Worm (Caenorhabditis elegans) whole organism, mixed stage, embryonic: ENCODE data around the gene ubh-2.

Experiments
- M03D4.4 ChIP-seq: sonication (generic microtip); optimal IDR thresholded peaks from 2 replicates; lab custom pipeline; 2017; ENCODE audit warnings: mild to moderate bottlenecking, missing genetic modification characterization, missing compliant biosample characterization
- bed-3 ChIP-seq: fragments of 200-800 bp; sonication (Bioruptor generic); optimal IDR thresholded peaks from 3 replicates; lab custom pipeline; 2018; ENCODE audit warnings: mild to moderate bottlenecking, missing genetic modification characterization, moderate library complexity, missing compliant biosample characterization
- ceh-43 ChIP-seq: fragments of 200-800 bp; sonication (Bioruptor generic); optimal IDR thresholded peaks from 2 replicates; lab custom pipeline; 2018; ENCODE audit warnings: mild to moderate bottlenecking, missing genetic modification characterization, moderate library complexity, missing compliant biosample characterization
- ceh-83 ChIP-seq: fragments of 200-800 bp; sonication (Bioruptor generic); optimal IDR thresholded peaks from 2 replicates; lab custom pipeline; 2018; ENCODE audit warnings: mild to moderate bottlenecking, missing genetic modification characterization, missing compliant biosample characterization
- ces-1 ChIP-seq: fragments of 150-350 bp; optimal IDR thresholded peaks from 2 replicates; lab custom pipeline; 2014; ENCODE audit warnings: missing biosample characterization, missing genetic modification reagents, missing genetic modification characterization
- drap-1 ChIP-seq: fragments of 200-800 bp; sonication (Bioruptor generic); optimal IDR thresholded peaks from 3 replicates; lab custom pipeline; 2018; ENCODE audit warnings: mild to moderate bottlenecking, missing genetic modification characterization, missing compliant biosample characterization
- elt-1 ChIP-seq: sonication (generic microtip); optimal IDR thresholded peaks from 2 replicates; lab custom pipeline; 2017; ENCODE audit warnings: missing genetic modification characterization, mild to moderate bottlenecking, missing compliant biosample characterization, antibody characterized with exemption, moderate library complexity, borderline replicate concordance; ENCODE audit not compliant: insufficient read depth
- elt-3 ChIP-seq: fragments of 150-350 bp; optimal IDR thresholded peaks from 2 replicates; lab custom pipeline; 2014; ENCODE audit warnings: missing biosample characterization, missing genetic modification characterization
- flh-1 ChIP-seq: fragments of 200-800 bp; sonication (Bioruptor generic); optimal IDR thresholded peaks from 2 replicates; lab custom pipeline; 2018; ENCODE audit warnings: mild to moderate bottlenecking, missing genetic modification characterization, moderate library complexity, missing compliant biosample characterization
- ham-2 ChIP-seq: fragments of 200-800 bp; sonication (Bioruptor generic); optimal IDR thresholded peaks from 2 replicates; lab custom pipeline; 2018; ENCODE audit warnings: mild to moderate bottlenecking, missing genetic modification characterization, missing compliant biosample characterization
- lin-32 ChIP-seq: fragments of 200-800 bp; sonication (Bioruptor generic); optimal IDR thresholded peaks from 2 replicates; lab custom pipeline; 2018; ENCODE audit warnings: mild to moderate bottlenecking, missing genetic modification characterization, missing compliant biosample characterization
- lsy-2 ChIP-seq: fragments of 150-350 bp; optimal IDR thresholded peaks from 2 replicates; lab custom pipeline; 2014; ENCODE audit warnings: missing biosample characterization, missing genetic modification characterization
- mep-1 ChIP-seq: fragments of 150-350 bp; optimal IDR thresholded peaks from 2 replicates; lab custom pipeline; 2017; ENCODE audit warnings: missing biosample characterization, missing genetic modification reagents, missing genetic modification characterization, inconsistent platforms
- mls-2 ChIP-seq: sonication (generic microtip); optimal IDR thresholded peaks from 2 replicates; lab custom pipeline; 2016; ENCODE audit warnings: mild to moderate bottlenecking, missing genetic modification characterization, moderate library complexity, missing compliant biosample characterization
- nhr-12 ChIP-seq: fragments of 150-350 bp; optimal IDR thresholded peaks from 2 replicates; lab custom pipeline; 2014; ENCODE audit warnings: missing biosample characterization, missing genetic modification characterization
- nhr-2 ChIP-seq: fragments of 150-350 bp; optimal IDR thresholded peaks from 2 replicates; lab custom pipeline; 2014; ENCODE audit warnings: missing biosample characterization, missing genetic modification characterization
- nhr-28 ChIP-seq: fragments of 150-350 bp; optimal IDR thresholded peaks from 2 replicates; lab custom pipeline; 2014; ENCODE audit warnings: missing biosample characterization, missing genetic modification characterization
- nhr-76 ChIP-seq: sonication (generic microtip); optimal IDR thresholded peaks from 2 replicates; lab custom pipeline; 2017; ENCODE audit warnings: missing biosample characterization, missing genetic modification characterization
- pha-4 ChIP-seq: fragments of 150-350 bp; optimal IDR thresholded peaks from 2 replicates; lab custom pipeline; 2018; ENCODE audit warnings: missing biosample characterization, missing genetic modification reagents, missing genetic modification characterization
- sem-2 ChIP-seq: fragments of 200-800 bp; sonication (Bioruptor generic); optimal IDR thresholded peaks from 2 replicates; lab custom pipeline; 2018; ENCODE audit warnings: mild to moderate bottlenecking, missing genetic modification characterization, missing compliant biosample characterization
- snpc-4 ChIP-seq: fragments of 150-350 bp; optimal IDR thresholded peaks from 2 replicates; lab custom pipeline; 2014; ENCODE audit warnings: missing biosample characterization, missing genetic modification characterization
- sptf-1 ChIP-seq: sonication (generic microtip); optimal IDR thresholded peaks from 2 replicates; lab custom pipeline; 2017; ENCODE audit warnings: mild to moderate bottlenecking, missing genetic modification characterization, moderate library complexity, missing compliant biosample characterization
- tbx-8 ChIP-seq: fragments of 200-800 bp; sonication (Bioruptor generic); optimal IDR thresholded peaks from 2 replicates; lab custom pipeline; 2018; ENCODE audit warnings: mild to moderate bottlenecking, missing genetic modification characterization, moderate library complexity, missing compliant biosample characterization
- unc-39 ChIP-seq: fragments of 150-350 bp; optimal IDR thresholded peaks from 2 replicates; lab custom pipeline; 2014; ENCODE audit warnings: missing biosample characterization, missing genetic modification characterization
- unc-62 ChIP-seq: fragments of 150-350 bp; optimal IDR thresholded peaks from 2 replicates; lab custom pipeline; 2014; ENCODE audit warnings: missing biosample characterization, missing genetic modification reagents, missing genetic modification characterization
- zip-8 ChIP-seq: fragments of 150-350 bp; optimal IDR thresholded peaks from 2 replicates; lab custom pipeline; 2014; ENCODE audit warnings: missing biosample characterization, missing genetic modification characterization
- ztf-11 ChIP-seq: fragments of 150-350 bp; optimal IDR thresholded peaks from 2 replicates; lab custom pipeline; 2014; ENCODE audit warnings: missing biosample characterization, missing genetic modification characterization

ubh-2 gene

ce11 chrV:6495353-6495752 lies 14.3 kb downstream of the ubh-2 start:
- TF ChIP-seq ztf-11 (tag; lab: Kevin White, UChicago) (no peak), elt-1 (tag; lab: Kevin White, UChicago) (no peak), ham-2 (GFP tag; lab: Kevin White, UChicago) (no peak), pha-4 (tag; lab: Kevin White, UChicago) (no peak), lin-32 (no peak), sem-2 (GFP tag; lab: Kevin White, UChicago) (no peak), zip-8 (tag; lab: Kevin White, UChicago) (no peak), snpc-4 (tag; lab: Kevin White, UChicago) (no peak)

- TF ChIP-seq drap-1 (no peak), sptf-1 (no peak), lsy-2 (tag; lab: Kevin White, UChicago) (no peak), sem-2 (GFP tag; lab: Kevin White, UChicago) (no peak)
Observed at ce11 chrV:6493821-6494220, 15.8 kb downstream of the ubh-2 start, which contains the start of gene cpt-6. cpt-6 (minus strand) TSS chrV:6493921.

- no peak for TF ChIP-seq mep-1 (tag; lab: Kevin White, UChicago)
- TF ChIP-seq nhr-76 = no peak
- TF ChIP-seq pha-4 (tag; lab: Kevin White, UChicago) = no peak
- TF ChIP-seq elt-3 (tag; lab: Kevin White, UChicago) = no peak
- no peak for TF ChIP-seq nhr-28
Observed at ce11 chrV:6492497-6492896, 17.1 kb downstream of the ubh-2 start.

ce11 chrV:6488849-6489248 lies 20.8 kb downstream of the ubh-2 start, which contains the start of gene lec-10:
lec-10 (minus strand) TSS chrV:6489120.
- TF ChIP-seq ztf-11 (tag; lab: Kevin White, UChicago) = no peak
- no peak for TF ChIP-seq drap-1
- no peak for TF ChIP-seq nhr-76
- no peak for TF ChIP-seq tbx-8 (GFP tag; lab: Kevin White, UChicago)
- TF ChIP-seq ham-2 (GFP tag; lab: Kevin White, UChicago) = no peak
- no peak for TF ChIP-seq bed-3
- TF ChIP-seq lsy-2 (tag; lab: Kevin White, UChicago) = no peak
- TF ChIP-seq ces-1 (GFP tag; lab: Kevin White, UChicago) = no peak
- no peak for TF ChIP-seq nhr-28
- no peak for TF ChIP-seq pha-4 (tag; lab: Kevin White, UChicago)
- TF ChIP-seq unc-62 (GFP tag; lab: Kevin White, UChicago) = no peak
- no peak for TF ChIP-seq nhr-12 (tag; lab: Kevin White, UChicago)
- no peak for TF ChIP-seq elt-1 (tag; lab: Kevin White, UChicago)

ce11 chrV:6487878-6488277 lies 21.7 kb downstream of the ubh-2 start:
- TF ChIP-seq unc-62 (GFP tag; lab: Kevin White, UChicago) (no peak), sptf-1 (peak; percentile 0)

ce11 chrV:6485109-6485508 lies 24.5 kb downstream of the ubh-2 start:
- TF ChIP-seq sptf-1 = peak; percentile 74
- no peak for TF ChIP-seq M03D4.4 (tag; lab: Kevin White, UChicago)
- peak; percentile 22 for TF ChIP-seq lin-32
- TF ChIP-seq nhr-2 (tag; lab: Kevin White, UChicago) = peak; percentile 47
- peak; percentile 23 for TF ChIP-seq sem-2 (GFP tag; lab: Kevin White, UChicago)
- no peak for TF ChIP-seq drap-1
- peak; percentile 68 for TF ChIP-seq ceh-43 (GFP tag; lab: Kevin White, UChicago)
- peak; percentile 20 for TF ChIP-seq ceh-83 (GFP tag; lab: Kevin White, UChicago)
- peak; percentile 71 for TF ChIP-seq mls-2 (tag; lab: Kevin White, UChicago)
- peak; percentile 10 for TF ChIP-seq pha-4 (tag; lab: Kevin White, UChicago)

- no peak for TF ChIP-seq unc-39 (tag; lab: Kevin White, UChicago)
- no peak for TF ChIP-seq ceh-43 (GFP tag; lab: Kevin White, UChicago)
- no peak for TF ChIP-seq flh-1
- TF ChIP-seq elt-1 (tag; lab: Kevin White, UChicago) = no peak
Observed at ce11 chrV:6476026-6476425, 33.6 kb downstream of the ubh-2 start.
